Worm (Caenorhabditis elegans): Measurements from ENCODE around the gene F40A3.6.

The F40A3.6 gene

ce11 chrV:7875456-7875855, 18.2 kb downstream of the F40A3.6 start, which contains the start of gene F40A3.4:
F40A3.4 (plus strand) TSS chrV:7875756.
- no peak for TF ChIP-seq lir-3 (tag; optimal IDR thresholded peaks at IDR 0.05)
- TF ChIP-seq aha-1 (tag) = no peak
- TF ChIP-seq Y48G9A.11 (GFP tag; IDR thresholded peaks at IDR 0.05) = no peak
- no peak for TF ChIP-seq hlh-11 (tag; optimal IDR thresholded peaks at IDR 0.05)
- TF ChIP-seq egl-43 (GFP tag; IDR thresholded peaks at IDR 0.05) = no peak
- TF ChIP-seq madf-9 (GFP tag; conservative IDR thresholded peaks at IDR 0.05) = no peak
- no peak for TF ChIP-seq ceh-62 (tag; optimal IDR thresholded peaks at IDR 0.05)
- no peak for TF ChIP-seq madf-5 (GFP tag; IDR thresholded peaks at IDR 0.05)
- TF ChIP-seq nhr-28 (tag; optimal IDR thresholded peaks at IDR 0.05) = no peak
- TF ChIP-seq F10B5.3 (tag; optimal IDR thresholded peaks at IDR 0.05) = no peak
- no peak for TF ChIP-seq rbr-2 (tag; optimal IDR thresholded peaks at IDR 0.05)

- TF ChIP-seq mdt-29 (GFP tag; IDR thresholded peaks at IDR 0.05) (no peak), ctbp-1 (GFP tag; IDR thresholded peaks at IDR 0.05) (0 out of 2 replicates have a peak, but pooled peaks have one; percentile 16), fkh-10 (GFP tag; optimal IDR thresholded peaks at IDR 0.05) (peak; percentile 55), lin-39 (tag; optimal IDR thresholded peaks at IDR 0.05) (no peak), mdl-1 (tag; optimal IDR thresholded peaks at IDR 0.05) (no peak), ceh-44 (GFP tag; IDR thresholded peaks at IDR 0.05) (no peak), ces-1 (GFP tag; optimal IDR thresholded peaks at IDR 0.05) (peak; percentile 65), ZK546.5 (tag; optimal IDR thresholded peaks at IDR 0.05) (no peak), lin-38 (GFP tag; IDR thresholded peaks at IDR 0.05) (no peak), Y48G9A.11 (GFP tag; IDR thresholded peaks at IDR 0.05) (no peak), daf-16 (GFP tag; optimal IDR thresholded peaks at IDR 0.05) (no peak), daf-16 (tag; optimal IDR thresholded peaks at IDR 0.05) (no peak), Y75B8A.6 (GFP tag; IDR thresholded peaks at IDR 0.05) (no peak), daf-19 (GFP tag; conservative IDR thresholded peaks at IDR 0.05) (no peak), arid-1 (GFP tag; conservative IDR thresholded peaks at IDR 0.05) (no peak)
Observed at ce11 chrV:7872945-7873344, 20.7 kb downstream of the F40A3.6 start.

ce11 chrV:7870707-7871106, 23.0 kb downstream of the F40A3.6 start, which contains the start of gene nipi-4:
nipi-4 (minus strand) TSS chrV:7870807.
- TF ChIP-seq zip-2 (tag; optimal IDR thresholded peaks at IDR 0.05) (no peak), nhr-76 (tag; optimal IDR thresholded peaks at IDR 0.05) (no peak), nhr-41 (GFP tag; IDR thresholded peaks at IDR 0.05) (no peak), aly-2 (tag; optimal IDR thresholded peaks at IDR 0.05) (no peak), lin-29 (GFP tag; IDR thresholded peaks at IDR 0.05) (no peak), lin-1 (GFP tag; IDR thresholded peaks at IDR 0.05) (no peak), nhr-77 (tag; optimal IDR thresholded peaks at IDR 0.05) (no peak), ceh-20 (GFP tag; IDR thresholded peaks at IDR 0.05) (no peak), T20F7.1 (GFP tag; optimal IDR thresholded peaks at IDR 0.05) (no peak), nhr-25 (tag; optimal IDR thresholded peaks at IDR 0.05; ENCODE audit: borderline replicate concordance, insufficient read depth) (no peak), daf-12 (tag; optimal IDR thresholded peaks at IDR 0.05) (no peak), spr-3 (GFP tag; optimal IDR thresholded peaks at IDR 0.05) (no peak), F10B5.3 (tag; optimal IDR thresholded peaks at IDR 0.05) (no peak), dmd-8 (GFP tag; IDR thresholded peaks at IDR 0.05) (no peak)

ce11 chrV:7864663-7865062, 29.0 kb downstream of the F40A3.6 start, which contains the start of gene C37C3.11:
C37C3.11 (minus strand) TSS chrV:7864763.
- TF ChIP-seq ctbp-1 (GFP tag; IDR thresholded peaks at IDR 0.05) (no peak), zag-1 (tag; optimal IDR thresholded peaks at IDR 0.05) (no peak), dpl-1 (GFP tag; optimal IDR thresholded peaks at IDR 0.05) (no peak)

Data from whole organism, L4 larva.